Worm (Caenorhabditis elegans) whole organism, L4 larva: ENCODE data around the gene bath-45.

Experiments
- F37D6.2 ChIP-seq: sonication (generic microtip); optimal IDR thresholded peaks from 2 replicates; lab custom pipeline; 2016; ENCODE audit warnings: mild to moderate bottlenecking, missing genetic modification characterization, missing compliant biosample characterization
- R02D3.7 ChIP-seq: fragments of 150-350 bp; sonication (generic microtip); optimal IDR thresholded peaks from 3 replicates; lab custom pipeline; 2014; ENCODE audit warnings: missing biosample characterization, missing genetic modification characterization
- T26A8.4 ChIP-seq: fragments of 200-800 bp; sonication (Bioruptor generic); IDR thresholded peaks from 2 replicates; pipeline ENCODE4 v1.3.6; 2022; ENCODE audit warnings: missing genetic modification characterization, missing compliant biosample characterization
- Y105C5A.15 ChIP-seq: fragments of 200-800 bp; sonication (Bioruptor generic); IDR thresholded peaks from 2 replicates; pipeline ENCODE4 v1.3.6; 2022; ENCODE audit warnings: missing genetic modification characterization, missing compliant biosample characterization
- ama-1 ChIP-seq: fragments of 150-350 bp; optimal IDR thresholded peaks from 2 replicates; lab custom pipeline; 2014; ENCODE audit warnings: inconsistent platforms, mixed read lengths
- ceh-44 ChIP-seq: fragments of 200-800 bp; sonication (Bioruptor generic); IDR thresholded peaks from 2 replicates; pipeline ENCODE4 v1.3.6; 2022; ENCODE audit warnings: missing genetic modification reagents, missing genetic modification characterization, missing compliant biosample characterization
- cey-2 ChIP-seq: sonication (generic microtip); optimal IDR thresholded peaks from 3 replicates; lab custom pipeline; 2017; ENCODE audit warnings: missing genetic modification characterization, mild to moderate bottlenecking, missing compliant biosample characterization, antibody characterized with exemption, borderline replicate concordance; ENCODE audit not compliant: insufficient read depth
- dpl-1 ChIP-seq: fragments of 150-350 bp; optimal IDR thresholded peaks from 2 replicates; lab custom pipeline; 2014; ENCODE audit warnings: missing biosample characterization, missing genetic modification reagents, missing genetic modification characterization
- duxl-1 ChIP-seq: sonication (generic microtip); optimal IDR thresholded peaks from 2 replicates; lab custom pipeline; 2016; ENCODE audit warnings: mild to moderate bottlenecking, missing genetic modification characterization, moderate library complexity, missing compliant biosample characterization; ENCODE audit not compliant: poor library complexity
- egl-43 ChIP-seq: fragments of 200-800 bp; sonication (Bioruptor generic); IDR thresholded peaks from 2 replicates; pipeline ENCODE4 v1.3.6; 2022; ENCODE audit warnings: missing genetic modification reagents, missing genetic modification characterization, missing compliant biosample characterization
- fkh-10 ChIP-seq: fragments of 150-350 bp; optimal IDR thresholded peaks from 2 replicates; lab custom pipeline; 2014; ENCODE audit warnings: missing biosample characterization, missing genetic modification reagents, missing genetic modification characterization
- gei-8 ChIP-seq: fragments of 200-800 bp; sonication (Bioruptor generic); optimal IDR thresholded peaks from 2 replicates; lab custom pipeline; 2018; ENCODE audit warnings: mild to moderate bottlenecking, missing genetic modification characterization, missing compliant biosample characterization
- hlh-30 ChIP-seq: sonication (generic microtip); optimal IDR thresholded peaks from 2 replicates; lab custom pipeline; 2017; ENCODE audit warnings: antibody characterized with exemption, mild to moderate bottlenecking, missing genetic modification characterization, missing compliant biosample characterization; ENCODE audit not compliant: insufficient read depth
- lim-7 ChIP-seq: fragments of 200-800 bp; sonication (Bioruptor generic); IDR thresholded peaks from 2 replicates; pipeline ENCODE4 v1.3.6; 2022; ENCODE audit warnings: missing genetic modification characterization, missing compliant biosample characterization
- lin-1 ChIP-seq: fragments of 200-800 bp; sonication (Bioruptor generic); IDR thresholded peaks from 2 replicates; pipeline ENCODE4 v1.3.6; 2022; ENCODE audit warnings: missing genetic modification reagents, missing genetic modification characterization, missing compliant biosample characterization
- lin-29 ChIP-seq: fragments of 200-800 bp; sonication (Bioruptor generic); IDR thresholded peaks from 2 replicates; pipeline ENCODE4 v1.3.6; 2022; ENCODE audit warnings: missing genetic modification reagents, missing genetic modification characterization, missing compliant biosample characterization
- lin-39 ChIP-seq: fragments of 150-350 bp; optimal IDR thresholded peaks from 2 replicates; lab custom pipeline; 2014; ENCODE audit warnings: missing biosample characterization, missing genetic modification reagents, missing genetic modification characterization
- lir-3 ChIP-seq: sonication (generic microtip); optimal IDR thresholded peaks from 2 replicates; lab custom pipeline; 2016; ENCODE audit warnings: mild to moderate bottlenecking, missing genetic modification characterization, missing compliant biosample characterization
- lsy-2 ChIP-seq, 2 experiments: fragments of 150-350 bp in 1 of 2; sonication (generic microtip) in 1 of 2; optimal IDR thresholded peaks; 2 replicates each; lab custom pipeline; 2014 to 2017; ENCODE audit warnings: missing biosample characterization in 2 of 2, missing genetic modification characterization in 2 of 2
- madf-5 ChIP-seq, 2 experiments: fragments of 200-800 bp; sonication (Bioruptor generic); IDR thresholded peaks; 2 replicates each; pipeline ENCODE4 v1.3.6; 2022; ENCODE audit warnings: missing compliant biosample characterization in 2 of 2, missing genetic modification characterization in 2 of 2
- mdl-1 ChIP-seq, 2 experiments: fragments of 150-350 bp in 1 of 2; sonication (generic microtip) in 1 of 2; optimal IDR thresholded peaks; 2 replicates each; lab custom pipeline; 2014 to 2017; ENCODE audit warnings: missing biosample characterization in 2 of 2, missing genetic modification characterization in 2 of 2
- mdt-29 ChIP-seq: fragments of 200-800 bp; sonication (Bioruptor generic); IDR thresholded peaks from 2 replicates; pipeline ENCODE4 v1.3.6; 2022; ENCODE audit warnings: missing genetic modification reagents, missing genetic modification characterization, missing compliant biosample characterization
- mep-1 ChIP-seq: fragments of 150-350 bp; sonication (generic microtip); optimal IDR thresholded peaks from 3 replicates; lab custom pipeline; 2014; ENCODE audit warnings: missing biosample characterization, missing genetic modification characterization
- mes-2 ChIP-seq: sonication (generic microtip); optimal IDR thresholded peaks from 2 replicates; lab custom pipeline; 2016; ENCODE audit warnings: missing genotype, mild to moderate bottlenecking, missing genetic modification characterization, missing compliant biosample characterization; ENCODE audit not compliant: poor library complexity, severe bottlenecking
- nhr-11 ChIP-seq: fragments of 150-350 bp; optimal IDR thresholded peaks from 2 replicates; lab custom pipeline; 2014; ENCODE audit warnings: missing biosample characterization, missing genetic modification characterization
- nhr-25 ChIP-seq: sonication (generic microtip); optimal IDR thresholded peaks from 2 replicates; lab custom pipeline; 2017; ENCODE audit warnings: missing genetic modification characterization, mild to moderate bottlenecking, missing compliant biosample characterization, antibody characterized with exemption, moderate library complexity, borderline replicate concordance; ENCODE audit not compliant: insufficient read depth
- nhr-42 ChIP-seq: fragments of 200-800 bp; sonication (Bioruptor generic); IDR thresholded peaks from 2 replicates; pipeline ENCODE4 v1.3.6; 2022; ENCODE audit warnings: missing genetic modification characterization, missing compliant biosample characterization
- nhr-76 ChIP-seq: fragments of 150-350 bp; optimal IDR thresholded peaks from 2 replicates; lab custom pipeline; 2014; ENCODE audit warnings: missing biosample characterization, missing genetic modification characterization
- pha-4 ChIP-seq, 2 experiments: fragments of 150-350 bp in 1 of 2; fragments of 200-800 bp in 1 of 2; sonication (Bioruptor generic) in 1 of 2; IDR thresholded peaks in 1 of 2; optimal IDR thresholded peaks in 1 of 2; 2 replicates each; pipeline versions ENCODE4 v1.3.6 to Lab custom; 2014 to 2022; ENCODE audit warnings: missing genetic modification characterization in 2 of 2, missing genetic modification reagents in 2 of 2, missing biosample characterization in 1 of 2, missing compliant biosample characterization in 1 of 2
- spr-3 ChIP-seq: fragments of 200-800 bp; sonication (Bioruptor generic); optimal IDR thresholded peaks from 2 replicates; lab custom pipeline; 2018; ENCODE audit warnings: mild to moderate bottlenecking, missing genetic modification characterization, missing compliant biosample characterization
- tag-97 ChIP-seq: fragments of 200-800 bp; sonication (Bioruptor generic); IDR thresholded peaks from 2 replicates; pipeline ENCODE4 v1.3.6; 2022; ENCODE audit warnings: missing genetic modification characterization, missing compliant biosample characterization
- unc-39 ChIP-seq: sonication (generic microtip); optimal IDR thresholded peaks from 2 replicates; lab custom pipeline; 2017; ENCODE audit warnings: missing biosample characterization, missing genetic modification characterization
- vab-7 ChIP-seq: fragments of 200-800 bp; sonication (Bioruptor generic); IDR thresholded peaks from 2 replicates; pipeline ENCODE4 v1.3.6; 2022; ENCODE audit warnings: missing genetic modification reagents, missing genetic modification characterization, missing compliant biosample characterization
- zfp-3 ChIP-seq: fragments of 200-800 bp; sonication (Bioruptor generic); conservative IDR thresholded peaks from 2 replicates; pipeline ENCODE4 v1.3.6; 2022; ENCODE audit warnings: missing genetic modification reagents, missing genetic modification characterization, missing compliant biosample characterization
- ztf-7 ChIP-seq: fragments of 150-350 bp; optimal IDR thresholded peaks from 2 replicates; lab custom pipeline; 2014; ENCODE audit warnings: missing biosample characterization, missing genetic modification characterization

Gene bath-45

ce11 chrII:13117135-13117534 is 5.7 kb upstream of the bath-45 start, which contains the start of gene gfm-1 (continued):
- no peak for TF ChIP-seq tag-97 (GFP tag; lab: Robert Waterston, UW)
- no peak for TF ChIP-seq lim-7 (GFP tag; lab: Robert Waterston, UW)
- peak in 1 of 2 experiments; percentile 78 for TF ChIP-seq lsy-2 (tag; optimal IDR thresholded peaks at IDR 0.05; lab: Kevin White, UChicago)
- TF ChIP-seq fkh-10 (GFP tag; lab: Kevin White, UChicago), result peak; percentile 2
- TF ChIP-seq vab-7 (GFP tag; lab: Robert Waterston, UW), result no peak
- TF ChIP-seq unc-39 (tag; lab: Kevin White, UChicago), result no peak
- no peak for TF ChIP-seq R02D3.7 (tag; lab: Kevin White, UChicago)
- no peak for TF ChIP-seq mdt-29
- TF ChIP-seq ceh-44 (GFP tag; lab: Robert Waterston, UW), result no peak
- peak; percentile 76 for TF ChIP-seq dpl-1 (GFP tag; lab: Kevin White, UChicago)
- TF ChIP-seq T26A8.4 (GFP tag; lab: Robert Waterston, UW), result no peak
- TF ChIP-seq mdl-1 (tag; optimal IDR thresholded peaks at IDR 0.05; lab: Kevin White, UChicago), result no peak
- TF ChIP-seq lin-39 (tag; lab: Kevin White, UChicago), result no peak
- no peak for TF ChIP-seq lin-29
- no peak for TF ChIP-seq ama-1 (lab: Kevin White, UChicago)
- TF ChIP-seq ztf-7 (tag; lab: Kevin White, UChicago), result no peak
- TF ChIP-seq mep-1 (tag; lab: Kevin White, UChicago), result peak; percentile 54
- no peak for TF ChIP-seq nhr-76 (tag; lab: Kevin White, UChicago)
- TF ChIP-seq lir-3 (tag; lab: Kevin White, UChicago), result no peak

- TF ChIP-seq ama-1 (lab: Kevin White, UChicago) (no peak), lin-29 (no peak), duxl-1 (tag; lab: Kevin White, UChicago) (no peak), lim-7 (GFP tag; lab: Robert Waterston, UW) (no peak), F37D6.2 (tag; lab: Kevin White, UChicago) (no peak), gei-8 (GFP tag; lab: Kevin White, UChicago) (no peak), zfp-3 (GFP tag; lab: Robert Waterston, UW) (no peak), hlh-30 (no peak), lin-39 (tag; lab: Kevin White, UChicago) (no peak), egl-43 (GFP tag; lab: Robert Waterston, UW) (no peak)
These were observed 6.8 kb downstream of the bath-45 start, which contains the start of gene F29C12.6 for ce11 chrII:13129602-13130001. Gene F29C12.6, plus strand, starts transcription at chrII:13129902.

ce11 chrII:13130576-13130975 is 7.8 kb downstream of the bath-45 start:
- TF ChIP-seq ztf-7 (tag; lab: Kevin White, UChicago), result no peak
- TF ChIP-seq nhr-42 (GFP tag; lab: Robert Waterston, UW), result no peak
- TF ChIP-seq lsy-2 (tag; optimal IDR thresholded peaks at IDR 0.05; lab: Kevin White, UChicago), result no peak
- no peak for TF ChIP-seq spr-3 (GFP tag; lab: Kevin White, UChicago)
- no peak for TF ChIP-seq pha-4 (GFP tag; IDR thresholded peaks at IDR 0.05; lab: Robert Waterston, UW)
- no peak for TF ChIP-seq pha-4 (tag; optimal IDR thresholded peaks at IDR 0.05; lab: Kevin White, UChicago)
- no peak for TF ChIP-seq madf-5 (GFP tag; IDR thresholded peaks at IDR 0.05; lab: Robert Waterston, UW)
- TF ChIP-seq Y105C5A.15 (GFP tag; lab: Robert Waterston, UW), result no peak
- TF ChIP-seq nhr-25 (tag; lab: Kevin White, UChicago), result no peak
- no peak for TF ChIP-seq mes-2
- no peak for TF ChIP-seq nhr-11 (tag; lab: Kevin White, UChicago)
- TF ChIP-seq cey-2 (tag; lab: Kevin White, UChicago), result no peak
- no peak for TF ChIP-seq ama-1 (lab: Kevin White, UChicago)
- TF ChIP-seq mdl-1 (tag; optimal IDR thresholded peaks at IDR 0.05; lab: Kevin White, UChicago), result no peak
- no peak for TF ChIP-seq lin-1 (GFP tag; lab: Robert Waterston, UW)
- TF ChIP-seq, all 104 proteins: peak for 0
